Worm (Caenorhabditis elegans) whole organism, L1 larva: ENCODE measurements around the gene srxa-19.

Source experiments
- Y116A8C.19 ChIP-seq: sonication (generic microtip); optimal IDR thresholded peaks from 2 replicates; lab custom pipeline; 2016; ENCODE audit warnings: missing compliant biosample characterization, missing genetic modification characterization, borderline replicate concordance
- alr-1 ChIP-seq: fragments of 200-800 bp; sonication (Bioruptor generic); optimal IDR thresholded peaks from 2 replicates; lab custom pipeline; 2018; ENCODE audit warnings: borderline replicate concordance, mild to moderate bottlenecking, missing genetic modification characterization, missing compliant biosample characterization
- aly-2 ChIP-seq: fragments of 150-350 bp; optimal IDR thresholded peaks from 2 replicates; lab custom pipeline; 2014; ENCODE audit warnings: missing biosample characterization, missing genetic modification characterization
- ceh-63 ChIP-seq: fragments of 200-800 bp; sonication (Bioruptor generic); optimal IDR thresholded peaks from 2 replicates; lab custom pipeline; 2018; ENCODE audit warnings: mild to moderate bottlenecking, missing genetic modification characterization, missing compliant biosample characterization
- ceh-82 ChIP-seq, 3 experiments: fragments of 150-350 bp in 1 of 3; sonication (generic microtip) in 2 of 3; optimal IDR thresholded peaks; 2 replicates each; lab custom pipeline; 2014 to 2017; ENCODE audit warnings: missing biosample characterization in 3 of 3, missing genetic modification characterization in 3 of 3
- ceh-90 ChIP-seq: sonication (generic microtip); optimal IDR thresholded peaks from 2 replicates; lab custom pipeline; 2016; ENCODE audit warnings: missing genetic modification characterization, missing compliant biosample characterization
- ces-1 ChIP-seq: fragments of 150-350 bp; optimal IDR thresholded peaks from 2 replicates; lab custom pipeline; 2014; ENCODE audit warnings: missing biosample characterization, missing genetic modification reagents, missing genetic modification characterization
- efl-1 ChIP-seq, 4 experiments: fragments of 150-350 bp; optimal IDR thresholded peaks in 3 of 4; peaks in 1 of 4; 1 replicate in 1 of 4; 2 replicates in 3 of 4; lab custom pipeline; 2014; ENCODE audit warnings: missing biosample characterization in 2 of 4, missing genetic modification characterization in 2 of 4, missing genetic modification reagents in 2 of 4
- efl-3 ChIP-seq: fragments of 200-800 bp; sonication (Bioruptor generic); optimal IDR thresholded peaks from 2 replicates; lab custom pipeline; 2018; ENCODE audit warnings: mild to moderate bottlenecking, missing genetic modification characterization, missing compliant biosample characterization
- elt-2 ChIP-seq: sonication (generic microtip); optimal IDR thresholded peaks from 2 replicates; lab custom pipeline; 2016; ENCODE audit warnings: missing genetic modification characterization, mild to moderate bottlenecking, inconsistent platforms, missing compliant biosample characterization, missing genetic modification reagents
- elt-3 ChIP-seq, 6 experiments: fragments of 150-350 bp in 1 of 6; sonication (generic microtip); optimal IDR thresholded peaks; 2 replicates each; lab custom pipeline; 2017 to 2018; ENCODE audit warnings: missing biosample characterization in 6 of 6, missing genetic modification characterization in 6 of 6, inconsistent platforms in 1 of 6
- fkh-4 ChIP-seq: sonication (generic microtip); optimal IDR thresholded peaks from 2 replicates; lab custom pipeline; 2016; ENCODE audit warnings: missing compliant biosample characterization, missing genetic modification characterization, borderline replicate concordance
- fkh-8 ChIP-seq: sonication (generic microtip); optimal IDR thresholded peaks from 2 replicates; lab custom pipeline; 2016; ENCODE audit warnings: mild to moderate bottlenecking, missing genetic modification characterization, missing compliant biosample characterization
- hlh-4 ChIP-seq: sonication (generic microtip); optimal IDR thresholded peaks from 2 replicates; lab custom pipeline; 2016; ENCODE audit warnings: mild to moderate bottlenecking, missing genetic modification characterization, missing compliant biosample characterization
- lin-35 ChIP-seq, 2 experiments: fragments of 150-350 bp; optimal IDR thresholded peaks; 2 replicates each; lab custom pipeline; 2014; ENCODE audit warnings: missing biosample characterization in 2 of 2, missing genetic modification characterization in 2 of 2, missing genetic modification reagents in 2 of 2
- lsy-2 ChIP-seq, 2 experiments: fragments of 150-350 bp; optimal IDR thresholded peaks; 2 replicates each; lab custom pipeline; 2014; ENCODE audit warnings: missing biosample characterization in 2 of 2, missing genetic modification characterization in 2 of 2
- mdl-1 ChIP-seq, 2 experiments: fragments of 150-350 bp; optimal IDR thresholded peaks; 2 replicates each; lab custom pipeline; 2014 to 2017; ENCODE audit warnings: missing biosample characterization in 2 of 2, missing genetic modification characterization in 2 of 2, inconsistent platforms in 1 of 2
- mep-1 ChIP-seq: fragments of 150-350 bp; optimal IDR thresholded peaks from 2 replicates; lab custom pipeline; 2014; ENCODE audit warnings: missing biosample characterization, missing genetic modification characterization
- nhr-19 ChIP-seq: fragments of 200-800 bp; sonication (Bioruptor generic); conservative IDR thresholded peaks from 2 replicates; pipeline ENCODE4 v1.3.6; 2022; ENCODE audit warnings: missing genetic modification characterization, missing compliant biosample characterization
- nhr-237 ChIP-seq: fragments of 150-350 bp; optimal IDR thresholded peaks from 2 replicates; lab custom pipeline; 2014; ENCODE audit warnings: missing biosample characterization, missing genetic modification characterization
- nhr-47 ChIP-seq: sonication (generic microtip); optimal IDR thresholded peaks from 2 replicates; lab custom pipeline; 2016; ENCODE audit warnings: mild to moderate bottlenecking, missing genetic modification characterization, moderate library complexity, missing compliant biosample characterization
- nhr-71 ChIP-seq: sonication (generic microtip); optimal IDR thresholded peaks from 2 replicates; lab custom pipeline; 2016; ENCODE audit warnings: mild to moderate bottlenecking, missing genetic modification characterization, moderate library complexity, missing compliant biosample characterization
- nhr-76 ChIP-seq: sonication (generic microtip); optimal IDR thresholded peaks from 2 replicates; lab custom pipeline; 2017; ENCODE audit warnings: missing biosample characterization, missing genetic modification characterization
- nhr-77 ChIP-seq: fragments of 150-350 bp; optimal IDR thresholded peaks from 2 replicates; lab custom pipeline; 2014; ENCODE audit warnings: missing biosample characterization, missing genetic modification characterization
- nhr-85 ChIP-seq: sonication (generic microtip); peaks from one replicate; lab custom pipeline; 2016; ENCODE audit warnings: missing genetic modification characterization, inconsistent platforms, missing compliant biosample characterization
- pqm-1 ChIP-seq: sonication (generic microtip); optimal IDR thresholded peaks from 3 replicates; lab custom pipeline; 2017; ENCODE audit warnings: missing biosample characterization, missing genetic modification characterization
- rnt-1 ChIP-seq: sonication (generic microtip); optimal IDR thresholded peaks from 2 replicates; lab custom pipeline; 2016; ENCODE audit warnings: mild to moderate bottlenecking, missing genetic modification characterization, moderate library complexity, missing compliant biosample characterization
- sptf-1 ChIP-seq: fragments of 150-350 bp; optimal IDR thresholded peaks from 2 replicates; lab custom pipeline; 2014; ENCODE audit warnings: missing biosample characterization, missing genetic modification characterization
- swsn-7 ChIP-seq: sonication (generic microtip); optimal IDR thresholded peaks from 2 replicates; lab custom pipeline; 2016; ENCODE audit warnings: missing genetic modification characterization, missing compliant biosample characterization
- tbx-2 ChIP-seq: sonication (generic microtip); optimal IDR thresholded peaks from 2 replicates; lab custom pipeline; 2016; ENCODE audit warnings: missing genetic modification characterization, missing compliant biosample characterization
- unc-30 ChIP-seq: sonication (generic microtip); optimal IDR thresholded peaks from 2 replicates; lab custom pipeline; 2017; ENCODE audit warnings: missing biosample characterization, missing genetic modification characterization
- unc-62 ChIP-seq: fragments of 150-350 bp; optimal IDR thresholded peaks from 2 replicates; lab custom pipeline; 2014; ENCODE audit warnings: missing biosample characterization, missing genetic modification reagents, missing genetic modification characterization
- unc-98 ChIP-seq: fragments of 200-800 bp; sonication (Bioruptor generic); IDR thresholded peaks from 2 replicates; pipeline ENCODE4 v1.3.6; 2022; ENCODE audit warnings: missing genetic modification characterization, missing compliant biosample characterization

Gene srxa-19

DNA sequence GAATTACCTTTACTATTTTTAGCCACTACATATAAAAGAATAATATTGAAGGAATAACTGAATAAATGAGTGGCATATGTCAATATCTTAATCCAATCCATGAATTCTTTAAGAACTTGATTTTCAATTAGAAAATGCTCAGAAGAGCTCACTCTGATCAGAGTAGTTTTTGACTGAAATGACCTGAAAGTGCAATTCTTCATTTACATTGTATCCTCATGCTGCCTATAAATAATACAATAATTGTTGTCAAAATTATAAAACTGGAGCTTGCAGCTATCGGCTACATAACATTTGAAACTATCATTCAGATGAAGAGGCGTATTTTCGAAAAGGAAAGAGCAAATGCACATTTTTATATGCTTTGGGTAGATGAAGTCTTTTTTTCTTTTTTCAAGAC is at the start of gene srxa-19:
TSS of gene srxa-19 (minus strand) at position 101 of the 400 bp plus-strand sequence.
- TF ChIP-seq unc-62 (GFP tag; lab: Kevin White, UChicago), result no peak

DNA sequence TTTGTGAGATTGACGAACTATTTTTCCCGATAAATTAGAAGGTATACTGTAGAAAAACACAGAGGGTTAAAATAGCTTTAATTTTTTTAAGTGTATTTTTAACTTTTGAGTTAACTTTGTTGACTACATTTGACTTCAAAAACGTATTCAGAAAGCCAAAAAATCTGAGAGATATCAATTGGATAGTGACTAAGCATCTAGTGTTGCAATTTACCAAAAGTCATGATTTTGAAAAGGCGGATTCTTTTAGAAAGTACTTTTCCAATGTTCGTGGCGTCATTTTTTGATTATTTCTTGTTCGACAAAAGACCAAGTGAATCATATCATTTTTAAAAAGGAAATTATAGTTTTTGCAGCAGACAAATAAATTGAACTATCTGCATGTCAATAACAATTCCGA is 46.3 kb upstream of the srxa-19 start:
- TF ChIP-seq lsy-2 (tag; optimal IDR thresholded peaks at IDR 0.05; lab: Kevin White, UChicago), result peak in 1 of 2 experiments; percentile 16
- no peak for TF ChIP-seq nhr-237
- TF ChIP-seq aly-2, result peak; percentile 34
- no peak for TF ChIP-seq fkh-8 (tag; lab: Kevin White, UChicago)
- TF ChIP-seq nhr-76 (tag; lab: Kevin White, UChicago), result no peak
- TF ChIP-seq unc-30 (tag; lab: Kevin White, UChicago), result no peak
- TF ChIP-seq mdl-1 (tag; optimal IDR thresholded peaks at IDR 0.05; lab: Kevin White, UChicago), result no peak
- TF ChIP-seq fkh-4 (tag; lab: Kevin White, UChicago), result no peak
- no peak for TF ChIP-seq sptf-1
- peak; percentile 13 for TF ChIP-seq nhr-71
- TF ChIP-seq ces-1, result no peak
- TF ChIP-seq nhr-85 (tag; lab: Kevin White, UChicago), result no peak
- TF ChIP-seq nhr-47 (tag; lab: Kevin White, UChicago), result peak; percentile 41
- TF ChIP-seq, all 84 proteins: peak for 4

DNA sequence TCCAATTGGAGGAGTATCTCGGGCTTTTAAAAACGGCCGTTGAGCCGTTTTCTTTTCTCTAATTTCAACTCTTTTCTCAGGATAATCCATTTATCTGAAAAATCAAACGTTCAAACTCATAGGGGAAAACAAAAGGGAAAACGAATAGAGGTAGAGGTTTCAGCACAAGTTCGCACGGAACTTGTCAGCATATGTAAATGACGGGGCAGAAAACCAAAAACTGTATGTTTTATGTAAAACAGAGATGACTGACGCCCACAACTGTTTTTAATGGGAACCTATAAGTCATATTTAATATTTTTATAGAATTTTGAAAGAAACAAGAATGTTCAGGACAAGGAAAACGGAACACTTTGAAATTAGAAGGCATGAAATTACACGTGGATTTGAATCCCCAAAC is 43.8 kb upstream of the srxa-19 start, which contains the start of gene C51E3.6:
TSS of gene C51E3.6 (minus strand) at position 101 of the 400 bp plus-strand sequence.
- TF ChIP-seq unc-98 (GFP tag; lab: Robert Waterston, UW), result no peak
- TF ChIP-seq ceh-82 (tag; optimal IDR thresholded peaks at IDR 0.05; lab: Kevin White, UChicago), result no peak
- TF ChIP-seq ceh-63 (GFP tag; lab: Kevin White, UChicago), result no peak
- no peak for TF ChIP-seq efl-1 (optimal IDR thresholded peaks at IDR 0.05; lab: Kevin White, UChicago)
- TF ChIP-seq efl-1 (GFP tag; optimal IDR thresholded peaks at IDR 0.05 in 1 of 2; lab: Kevin White, UChicago), result no peak
- TF ChIP-seq swsn-7 (tag; lab: Kevin White, UChicago), result no peak
- no peak for TF ChIP-seq ceh-90 (tag; lab: Kevin White, UChicago)
- TF ChIP-seq, all 84 proteins: peak for 0

ce11 chrV:10160954-10161353 is 38.4 kb upstream of the srxa-19 start, which contains the start of gene C51E3.10:
TSS of gene C51E3.10 (minus strand) at chrV:10161134.
- peak in 1 of 2 experiments; percentile 12 for TF ChIP-seq lin-35 (GFP tag; optimal IDR thresholded peaks at IDR 0.05; lab: Kevin White, UChicago)
- TF ChIP-seq mep-1 (tag; lab: Kevin White, UChicago), result no peak
- TF ChIP-seq elt-3 (tag; optimal IDR thresholded peaks at IDR 0.05; lab: Kevin White, UChicago), result no peak
- no peak for TF ChIP-seq hlh-4 (tag; lab: Kevin White, UChicago)
- TF ChIP-seq nhr-77, result no peak
- peak; percentile 59 for TF ChIP-seq elt-2 (tag; lab: Kevin White, UChicago)
- TF ChIP-seq Y116A8C.19 (tag; lab: Kevin White, UChicago), result no peak
- no peak for TF ChIP-seq unc-98 (GFP tag; lab: Robert Waterston, UW)
- TF ChIP-seq ceh-90 (tag; lab: Kevin White, UChicago), result no peak
- TF ChIP-seq sptf-1, result no peak
- no peak for TF ChIP-seq pqm-1 (tag; lab: Kevin White, UChicago)

- TF ChIP-seq efl-3, result no peak
- TF ChIP-seq tbx-2, result no peak
- TF ChIP-seq nhr-19, result no peak
- no peak for TF ChIP-seq rnt-1 (tag; lab: Kevin White, UChicago)
- TF ChIP-seq alr-1 (tag; lab: Kevin White, UChicago), result no peak
- peak; percentile 65 for TF ChIP-seq elt-2 (tag; lab: Kevin White, UChicago)
Observed at ce11 chrV:10159972-10160371, 37.4 kb upstream of the srxa-19 start.
